Worm (Caenorhabditis elegans): Measurements from ENCODE around the gene F16G10.2.

ce11 chrII:2330462-2330861 lies 44.6 kb upstream of the F16G10.2 start:
- no peak for TF ChIP-seq mab-5 (tag; optimal IDR thresholded peaks at IDR 0.05)
- TF ChIP-seq nhr-12 (tag; optimal IDR thresholded peaks at IDR 0.05) = no peak
- TF ChIP-seq nhr-11 (tag; optimal IDR thresholded peaks at IDR 0.05) = no peak
- no peak for TF ChIP-seq egl-27 (tag; optimal IDR thresholded peaks at IDR 0.05)
